Fruit fly (Drosophila melanogaster) whole organism, embryonic: Measurements from ENCODE around the gene CG4709.

Source experiments
- Adf1 ChIP-seq: fragments of 200-800 bp; sonication (Bioruptor generic); IDR thresholded peaks from 2 replicates; pipeline ENCODE4 v1.3.6; 2022; ENCODE audit warnings: missing biosample characterization, missing genetic modification characterization
- BEAF-32 ChIP-seq: fragments of 200-800 bp; sonication (Bioruptor generic); optimal IDR thresholded peaks from 3 replicates; lab custom pipeline; 2017; ENCODE audit warnings: missing biosample characterization, missing genetic modification characterization, mild to moderate bottlenecking, moderate library complexity, missing genetic modification reagents
- Bgb ChIP-seq: fragments of 200-800 bp; sonication (Bioruptor generic); IDR thresholded peaks from 2 replicates; pipeline ENCODE4 v1.3.6; 2022; ENCODE audit warnings: missing biosample characterization, missing genetic modification characterization; ENCODE audit not compliant: partially characterized antibody
- CG10366 ChIP-seq: fragments of 200-800 bp; sonication (Bioruptor generic); IDR thresholded peaks from 2 replicates; pipeline ENCODE4 v1.3.6; 2022; ENCODE audit warnings: missing biosample characterization, missing genetic modification characterization
- CG10431 ChIP-seq: fragments of 200-800 bp; sonication (Bioruptor generic); optimal IDR thresholded peaks from 3 replicates; lab custom pipeline; 2018; ENCODE audit warnings: missing biosample characterization, mild to moderate bottlenecking, missing genetic modification characterization
- CG10462 ChIP-seq: fragments of 200-800 bp; sonication (Bioruptor generic); optimal IDR thresholded peaks from 2 replicates; lab custom pipeline; 2016; ENCODE audit warnings: missing biosample characterization, missing genetic modification characterization
- CG10654 ChIP-seq: fragments of 200-800 bp; sonication (Bioruptor generic); optimal IDR thresholded peaks from 2 replicates; lab custom pipeline; 2016; ENCODE audit warnings: missing biosample characterization, missing genetic modification characterization
- CG11085 ChIP-seq: fragments of 200-800 bp; sonication (Bioruptor generic); IDR thresholded peaks from 2 replicates; pipeline ENCODE4 v1.3.6; 2022; ENCODE audit warnings: missing biosample characterization, missing genetic modification characterization
- CG11696 ChIP-seq: fragments of 200-800 bp; sonication (Bioruptor generic); IDR thresholded peaks from 2 replicates; pipeline ENCODE4 v1.3.6; 2022; ENCODE audit warnings: missing biosample characterization, missing genetic modification characterization
- CG12769 ChIP-seq: fragments of 200-800 bp; sonication (Bioruptor generic); optimal IDR thresholded peaks from 2 replicates; lab custom pipeline; 2019; ENCODE audit warnings: missing biosample characterization, mild to moderate bottlenecking, missing genetic modification characterization, moderate library complexity
- CG13424 ChIP-seq: fragments of 200-800 bp; sonication (Bioruptor generic); optimal IDR thresholded peaks from 2 replicates; lab custom pipeline; 2019; ENCODE audit warnings: missing biosample characterization, mild to moderate bottlenecking, missing genetic modification characterization, moderate library complexity
- CG18262 ChIP-seq: fragments of 200-800 bp; optimal IDR thresholded peaks from 3 replicates; lab custom pipeline; 2019; ENCODE audit warnings: missing biosample characterization, mild to moderate bottlenecking, missing genetic modification characterization, moderate library complexity
- CG1832 ChIP-seq: fragments of 200-800 bp; sonication (Bioruptor generic); optimal IDR thresholded peaks from 2 replicates; lab custom pipeline; 2017; ENCODE audit warnings: missing biosample characterization, mild to moderate bottlenecking, missing genetic modification characterization, inconsistent platforms
- CG2120 ChIP-seq: fragments of 200-800 bp; sonication (Bioruptor generic); optimal IDR thresholded peaks from 3 replicates; lab custom pipeline; 2016; ENCODE audit warnings: missing biosample characterization, missing genetic modification characterization
- CG2199 ChIP-seq: fragments of 200-800 bp; sonication (Bioruptor generic); IDR thresholded peaks from 3 replicates; pipeline ENCODE4 v1.3.6; 2022; ENCODE audit warnings: missing biosample characterization, missing genetic modification characterization
- CG30403 ChIP-seq: fragments of 200-800 bp; sonication (Bioruptor generic); optimal IDR thresholded peaks from 3 replicates; lab custom pipeline; 2016; ENCODE audit warnings: missing biosample characterization, missing genetic modification characterization
- CG32772 ChIP-seq: fragments of 200-800 bp; sonication (Bioruptor generic); IDR thresholded peaks from 2 replicates; pipeline ENCODE4 v1.3.6; 2022; ENCODE audit warnings: missing biosample characterization, missing genetic modification characterization
- CG34376 ChIP-seq: fragments of 200-800 bp; sonication (Bioruptor generic); optimal IDR thresholded peaks from 2 replicates; lab custom pipeline; 2018; ENCODE audit warnings: missing biosample characterization, mild to moderate bottlenecking, missing genetic modification characterization
- CG3726 ChIP-seq: fragments of 200-800 bp; sonication (Bioruptor generic); IDR thresholded peaks from 3 replicates; pipeline ENCODE4, ENCODE4 v1.3.6; 2022; ENCODE audit warnings: missing biosample characterization, missing genetic modification characterization
- CG43689 ChIP-seq: fragments of 200-800 bp; sonication (Bioruptor generic); IDR thresholded peaks from 2 replicates; pipeline ENCODE4 v1.3.6; 2022; ENCODE audit warnings: missing biosample characterization, missing genetic modification characterization
- CG6765 ChIP-seq: fragments of 200-800 bp; sonication (Bioruptor generic); optimal IDR thresholded peaks from 3 replicates; lab custom pipeline; 2017; ENCODE audit warnings: missing biosample characterization, mild to moderate bottlenecking, missing genetic modification characterization
- CG8924 ChIP-seq: fragments of 200-800 bp; optimal IDR thresholded peaks from 3 replicates; lab custom pipeline; 2019; ENCODE audit warnings: missing biosample characterization, mild to moderate bottlenecking, missing genetic modification characterization, moderate library complexity
- CG9437 ChIP-seq: fragments of 200-800 bp; sonication (Bioruptor generic); optimal IDR thresholded peaks from 2 replicates; lab custom pipeline; 2018; ENCODE audit warnings: missing biosample characterization, mild to moderate bottlenecking, missing genetic modification characterization
- CG9876 ChIP-seq: fragments of 200-800 bp; sonication (Bioruptor generic); optimal IDR thresholded peaks from 2 replicates; lab custom pipeline; 2016; ENCODE audit warnings: missing biosample characterization, missing genetic modification characterization
- Doc2 ChIP-seq: fragments of 200-800 bp; sonication (Bioruptor generic); IDR thresholded peaks from 2 replicates; pipeline ENCODE4 v1.3.6; 2022; ENCODE audit warnings: missing biosample characterization, missing genetic modification characterization
- Fer1 ChIP-seq: fragments of 200-800 bp; sonication (Bioruptor generic); optimal IDR thresholded peaks from 2 replicates; lab custom pipeline; 2017; ENCODE audit warnings: missing biosample characterization, mild to moderate bottlenecking, missing genetic modification characterization
- Fer3 ChIP-seq: fragments of 200-800 bp; sonication (Bioruptor generic); optimal IDR thresholded peaks from 2 replicates; lab custom pipeline; 2018; ENCODE audit warnings: missing biosample characterization, mild to moderate bottlenecking, missing genetic modification characterization, moderate library complexity
- MTF-1 ChIP-seq: fragments of 200-800 bp; sonication (Bioruptor generic); optimal IDR thresholded peaks from 2 replicates; lab custom pipeline; 2018; ENCODE audit warnings: missing biosample characterization, mild to moderate bottlenecking, missing genetic modification characterization, borderline replicate concordance
- Sin3A ChIP-seq: fragments of >200 bp; optimal IDR thresholded peaks from 2 replicates; lab custom pipeline; 2018
- bowl ChIP-seq: fragments of 200-800 bp; sonication (Bioruptor generic); IDR thresholded peaks from 2 replicates; pipeline ENCODE4 v1.3.6; 2022; ENCODE audit warnings: missing biosample characterization, missing genetic modification characterization
- btn ChIP-seq: fragments of 200-800 bp; sonication (Bioruptor generic); optimal IDR thresholded peaks from 2 replicates; lab custom pipeline; 2016; ENCODE audit warnings: missing biosample characterization, missing genetic modification characterization
- dati ChIP-seq: fragments of 200-800 bp; sonication (Bioruptor generic); IDR thresholded peaks from 2 replicates; pipeline ENCODE4 v1.3.6; 2022; ENCODE audit warnings: missing biosample characterization, missing genetic modification characterization
- dysf ChIP-seq: fragments of 200-800 bp; sonication (Bioruptor generic); IDR thresholded peaks from 3 replicates; pipeline ENCODE4 v1.3.6; 2022; ENCODE audit warnings: missing biosample characterization, missing genetic modification characterization
- fd3F ChIP-seq: fragments of 200-800 bp; sonication (Bioruptor generic); optimal IDR thresholded peaks from 2 replicates; lab custom pipeline; 2018; ENCODE audit warnings: missing biosample characterization, mild to moderate bottlenecking, missing genetic modification characterization, moderate library complexity
- grn ChIP-seq: fragments of 200-800 bp; sonication (Bioruptor generic); optimal IDR thresholded peaks from 3 replicates; lab custom pipeline; 2017; ENCODE audit warnings: missing biosample characterization, missing genetic modification characterization
- gsb-n ChIP-seq: fragments of 200-800 bp; sonication (Bioruptor generic); optimal IDR thresholded peaks from 3 replicates; lab custom pipeline; 2018; ENCODE audit warnings: missing biosample characterization, mild to moderate bottlenecking, missing genetic modification characterization
- hbn ChIP-seq: fragments of 200-800 bp; sonication (Bioruptor generic); IDR thresholded peaks from 2 replicates; pipeline ENCODE4 v1.3.6; 2022; ENCODE audit warnings: missing biosample characterization, missing genetic modification characterization; ENCODE audit not compliant: partially characterized antibody
- lilli ChIP-seq: fragments of 200-800 bp; sonication (Bioruptor generic); optimal IDR thresholded peaks from 3 replicates; lab custom pipeline; 2016; ENCODE audit warnings: missing biosample characterization, missing genetic modification characterization
- nom ChIP-seq: fragments of 200-800 bp; sonication (Bioruptor generic); optimal IDR thresholded peaks from 2 replicates; lab custom pipeline; 2017; ENCODE audit warnings: missing biosample characterization, missing genetic modification characterization, mild to moderate bottlenecking, moderate library complexity, missing genetic modification reagents
- peb ChIP-seq: fragments of 200-800 bp; sonication (Bioruptor generic); IDR thresholded peaks from 2 replicates; pipeline ENCODE4 v1.3.6; 2022; ENCODE audit warnings: missing biosample characterization, missing genetic modification characterization
- phol ChIP-seq: fragments of 200-800 bp; sonication (Bioruptor generic); optimal IDR thresholded peaks from 3 replicates; lab custom pipeline; 2018; ENCODE audit warnings: missing biosample characterization, mild to moderate bottlenecking, missing genetic modification characterization, moderate library complexity
- pum ChIP-seq: fragments of 200-800 bp; sonication (Bioruptor generic); optimal IDR thresholded peaks from 2 replicates; lab custom pipeline; 2016; ENCODE audit warnings: missing biosample characterization, missing genetic modification characterization
- repo ChIP-seq: fragments of 200-800 bp; sonication (Bioruptor generic); optimal IDR thresholded peaks from 2 replicates; lab custom pipeline; 2016; ENCODE audit warnings: missing biosample characterization, missing genetic modification characterization
- rib ChIP-seq: fragments of 200-800 bp; sonication (Bioruptor generic); IDR thresholded peaks from 2 replicates; pipeline ENCODE4 v1.3.6; 2022; ENCODE audit warnings: missing biosample characterization, missing genetic modification characterization
- run ChIP-seq: fragments of 200-800 bp; sonication (Bioruptor generic); optimal IDR thresholded peaks from 3 replicates; lab custom pipeline; 2018; ENCODE audit warnings: missing biosample characterization, mild to moderate bottlenecking, missing genetic modification characterization
- slbo ChIP-seq: fragments of 200-800 bp; sonication (Bioruptor generic); IDR thresholded peaks from 2 replicates; pipeline ENCODE4 v1.3.6; 2022; ENCODE audit warnings: missing biosample characterization, missing genetic modification characterization
- slp2 ChIP-seq: fragments of 200-800 bp; sonication (Bioruptor generic); optimal IDR thresholded peaks from 2 replicates; lab custom pipeline; 2016; ENCODE audit warnings: missing biosample characterization, missing genetic modification characterization
- so ChIP-seq: fragments of 200-800 bp; sonication (Bioruptor generic); IDR thresholded peaks from 3 replicates; pipeline ENCODE4 v1.3.6; 2022; ENCODE audit warnings: missing biosample characterization, missing genetic modification characterization
- stwl ChIP-seq: fragments of 200-800 bp; sonication (Bioruptor generic); optimal IDR thresholded peaks from 3 replicates; lab custom pipeline; 2018; ENCODE audit warnings: missing biosample characterization, mild to moderate bottlenecking, missing genetic modification characterization, moderate library complexity
- tio ChIP-seq: fragments of 200-800 bp; sonication (Bioruptor generic); optimal IDR thresholded peaks from 2 replicates; lab custom pipeline; 2017; ENCODE audit warnings: missing biosample characterization, missing genetic modification characterization, inconsistent platforms
- yki ChIP-seq: fragments of >200 bp; optimal IDR thresholded peaks from 3 replicates; lab custom pipeline; 2018

The CG4709 gene

dm6 chr2L:9947738-9948519, 6.2 kb upstream of the CG4709 start:
- TF ChIP-seq Doc2 (GFP tag; lab: Robert Waterston, UW): no peak
- TF ChIP-seq CG11696 (GFP tag; lab: Robert Waterston, UW): no peak
- no peak for TF ChIP-seq CG32772
- TF ChIP-seq CG13424 (tag; lab: Kevin White, UChicago): no peak
- no peak for TF ChIP-seq gsb-n (tag; lab: Kevin White, UChicago)
- TF ChIP-seq yki (lab: Kevin White, UChicago): no peak
- TF ChIP-seq dati (GFP tag; lab: Robert Waterston, UW): no peak
- no peak for TF ChIP-seq dysf (GFP tag; lab: Robert Waterston, UW)
- no peak for TF ChIP-seq stwl (tag; lab: Kevin White, UChicago)
- no peak for TF ChIP-seq lilli (GFP tag; lab: Kevin White, UChicago)
- no peak for TF ChIP-seq tio (GFP tag; lab: Kevin White, UChicago)
- TF ChIP-seq CG10366: no peak
- no peak for TF ChIP-seq CG11085 (GFP tag; lab: Robert Waterston, UW)
- TF ChIP-seq BEAF-32 (GFP tag; lab: Kevin White, UChicago): no peak
- no peak for TF ChIP-seq Fer3 (tag; lab: Kevin White, UChicago)
- TF ChIP-seq CG9876 (GFP tag; lab: Kevin White, UChicago): no peak
- peak; percentile 66 for TF ChIP-seq grn (GFP tag; lab: Kevin White, UChicago)
- no peak for TF ChIP-seq hbn (GFP tag; lab: Robert Waterston, UW)
- TF ChIP-seq slp2 (GFP tag; lab: Kevin White, UChicago): no peak
- TF ChIP-seq slbo: no peak
- peak; percentile 15; the same call in 1 of the 2 replicates for TF ChIP-seq Adf1 (GFP tag; lab: Robert Waterston, UW)
- no peak for TF ChIP-seq CG6765 (GFP tag; lab: Kevin White, UChicago)
- peak; percentile 75 for TF ChIP-seq CG12769 (tag; lab: Kevin White, UChicago)
- peak; percentile 75; the same call in 1 of the 3 replicates for TF ChIP-seq CG2199
- no peak for TF ChIP-seq Bgb (GFP tag; lab: Robert Waterston, UW)
- TF ChIP-seq pum (GFP tag; lab: Kevin White, UChicago): no peak
- TF ChIP-seq CG2120 (GFP tag; lab: Kevin White, UChicago): no peak
- TF ChIP-seq so (GFP tag; lab: Robert Waterston, UW): no peak
- TF ChIP-seq Sin3A (lab: Kevin White, UChicago): no peak
- TF ChIP-seq rib (GFP tag; lab: Robert Waterston, UW): peak; percentile 47; the same call in 1 of the 2 replicates
- no peak for TF ChIP-seq run
- TF ChIP-seq CG9437 (GFP tag; lab: Kevin White, UChicago): peak; percentile 67
- no peak for TF ChIP-seq CG30403 (GFP tag; lab: Kevin White, UChicago)
- TF ChIP-seq CG10462: no peak
- TF ChIP-seq phol (tag; lab: Kevin White, UChicago): no peak
- no peak for TF ChIP-seq CG43689 (GFP tag; lab: Robert Waterston, UW)
- TF ChIP-seq bowl (GFP tag; lab: Robert Waterston, UW): no peak
- TF ChIP-seq peb: no peak
- no peak for TF ChIP-seq fd3F
- no peak for TF ChIP-seq CG8924 (tag; lab: Kevin White, UChicago)
- no peak for TF ChIP-seq repo
- peak; percentile 6 for TF ChIP-seq CG18262 (tag; lab: Kevin White, UChicago)
- no peak for TF ChIP-seq CG10654 (GFP tag; lab: Kevin White, UChicago)
- no peak for TF ChIP-seq MTF-1 (GFP tag; lab: Kevin White, UChicago)
- TF ChIP-seq CG1832: no peak
- TF ChIP-seq btn (GFP tag; lab: Kevin White, UChicago): no peak
- peak; percentile 4 for TF ChIP-seq nom (GFP tag; lab: Kevin White, UChicago)
- no peak for TF ChIP-seq CG3726 (GFP tag; lab: Robert Waterston, UW)
- TF ChIP-seq Fer1 (GFP tag; lab: Kevin White, UChicago): no peak
- TF ChIP-seq CG34376 (GFP tag; lab: Kevin White, UChicago): peak; percentile 69
- TF ChIP-seq CG10431 (GFP tag; lab: Kevin White, UChicago): no peak
